Fruit fly (Drosophila melanogaster) whole organism, embryonic: ENCODE measurements around the gene Nup98-96.
A peak's percentile ranks its signal among the peaks of the same experiment; 100 is the strongest.

Experiments used
- Atf6 ChIP-seq: fragments of 200-800 bp; sonication (Bioruptor generic); IDR thresholded peaks from 2 replicates; pipeline ENCODE4 v1.3.6; 2022; ENCODE audit warnings: missing biosample characterization, missing genetic modification characterization
- CG10267 ChIP-seq: fragments of 200-800 bp; sonication (Bioruptor generic); optimal IDR thresholded peaks from 2 replicates; lab custom pipeline; 2018; ENCODE audit warnings: missing biosample characterization, mild to moderate bottlenecking, missing genetic modification characterization, moderate library complexity
- CG10366 ChIP-seq: fragments of 200-800 bp; sonication (Bioruptor generic); IDR thresholded peaks from 2 replicates; pipeline ENCODE4 v1.3.6; 2022; ENCODE audit warnings: missing biosample characterization, missing genetic modification characterization
- CG11695 ChIP-seq: fragments of 200-800 bp; sonication (Bioruptor generic); IDR thresholded peaks from 3 replicates; pipeline ENCODE4 v1.3.6; 2022; ENCODE audit warnings: missing biosample characterization, missing genetic modification characterization
- CG11696 ChIP-seq: fragments of 200-800 bp; sonication (Bioruptor generic); IDR thresholded peaks from 2 replicates; pipeline ENCODE4 v1.3.6; 2022; ENCODE audit warnings: missing biosample characterization, missing genetic modification characterization
- CG12155 ChIP-seq: fragments of 200-800 bp; sonication (Bioruptor generic); optimal IDR thresholded peaks from 3 replicates; lab custom pipeline; 2016; ENCODE audit warnings: missing biosample characterization, missing genetic modification characterization
- CG17359 ChIP-seq: fragments of 200-800 bp; sonication (Bioruptor generic); optimal IDR thresholded peaks from 3 replicates; lab custom pipeline; 2018; ENCODE audit warnings: missing biosample characterization, mild to moderate bottlenecking, missing genetic modification characterization, moderate library complexity
- CG17361 ChIP-seq: fragments of 200-800 bp; sonication (Bioruptor generic); IDR thresholded peaks from 3 replicates; pipeline ENCODE4 v1.3.6; 2022; ENCODE audit warnings: missing biosample characterization, missing genetic modification characterization
- CG17612 ChIP-seq: fragments of 200-800 bp; sonication (Bioruptor generic); IDR thresholded peaks from 2 replicates; pipeline ENCODE4 v1.3.6; 2022; ENCODE audit warnings: missing biosample characterization, missing genetic modification characterization
- CG18476 ChIP-seq: fragments of 200-800 bp; sonication (Bioruptor generic); optimal IDR thresholded peaks from 2 replicates; lab custom pipeline; 2016; ENCODE audit warnings: missing biosample characterization, mild to moderate bottlenecking, missing genetic modification characterization
- CG2120 ChIP-seq: fragments of 200-800 bp; sonication (Bioruptor generic); optimal IDR thresholded peaks from 3 replicates; lab custom pipeline; 2016; ENCODE audit warnings: missing biosample characterization, missing genetic modification characterization
- CG2202 ChIP-seq: fragments of 200-800 bp; sonication (Bioruptor generic); optimal IDR thresholded peaks from 2 replicates; lab custom pipeline; 2018; ENCODE audit warnings: missing biosample characterization, mild to moderate bottlenecking, missing genetic modification characterization
- CG2678 ChIP-seq: fragments of 200-800 bp; sonication (Bioruptor generic); optimal IDR thresholded peaks from 3 replicates; lab custom pipeline; 2019; ENCODE audit warnings: missing biosample characterization, mild to moderate bottlenecking, missing genetic modification characterization, moderate library complexity
- CG3281 ChIP-seq: fragments of 200-800 bp; sonication (Bioruptor generic); optimal IDR thresholded peaks from 3 replicates; lab custom pipeline; 2017; ENCODE audit warnings: missing biosample characterization, mild to moderate bottlenecking, missing genetic modification characterization
- CG4282 ChIP-seq: fragments of 200-800 bp; sonication (Bioruptor generic); optimal IDR thresholded peaks from 2 replicates; lab custom pipeline; 2016; ENCODE audit warnings: missing biosample characterization, missing genetic modification characterization
- CG9932 ChIP-seq: fragments of 200-800 bp; sonication (Bioruptor generic); IDR thresholded peaks from 2 replicates; pipeline ENCODE4 v1.3.6; 2022; ENCODE audit warnings: missing biosample characterization, missing genetic modification characterization
- Dbx ChIP-seq: fragments of 200-800 bp; sonication (Bioruptor generic); IDR thresholded peaks from 3 replicates; pipeline ENCODE4 v1.3.6; 2022; ENCODE audit warnings: missing biosample characterization, missing genetic modification characterization
- Drgx ChIP-seq: fragments of 200-800 bp; sonication (Bioruptor generic); IDR thresholded peaks from 2 replicates; pipeline ENCODE4 v1.3.6; 2022; ENCODE audit warnings: missing biosample characterization, missing genetic modification characterization
- HLH3B ChIP-seq: fragments of 200-800 bp; sonication (Bioruptor generic); IDR thresholded peaks from 2 replicates; pipeline ENCODE4 v1.3.6; 2022; ENCODE audit warnings: missing biosample characterization, missing genetic modification characterization
- NC2β ChIP-seq: fragments of 200-800 bp; sonication (Bioruptor generic); optimal IDR thresholded peaks from 2 replicates; lab custom pipeline; 2016; ENCODE audit warnings: missing biosample characterization, missing genetic modification characterization
- Oli ChIP-seq: fragments of 200-800 bp; sonication (Bioruptor generic); optimal IDR thresholded peaks from 2 replicates; lab custom pipeline; 2018; ENCODE audit warnings: missing biosample characterization, mild to moderate bottlenecking, missing genetic modification characterization, moderate library complexity
- Ptx1 ChIP-seq: fragments of 200-800 bp; sonication (Bioruptor generic); IDR thresholded peaks from 2 replicates; pipeline ENCODE4 v1.3.6; 2022; ENCODE audit warnings: missing biosample characterization, missing genetic modification characterization
- Sry-β ChIP-seq: fragments of 200-800 bp; sonication (Bioruptor generic); optimal IDR thresholded peaks from 2 replicates; lab custom pipeline; 2018; ENCODE audit warnings: missing biosample characterization, mild to moderate bottlenecking, missing genetic modification characterization, moderate library complexity
- chinmo ChIP-seq: fragments of 200-800 bp; sonication (Bioruptor generic); IDR thresholded peaks from 4 replicates; pipeline ENCODE4 v1.3.6; 2022; ENCODE audit warnings: missing biosample characterization, missing genetic modification characterization; ENCODE audit not compliant: partially characterized antibody
- chm ChIP-seq: fragments of 200-800 bp; sonication (Bioruptor generic); IDR thresholded peaks from 2 replicates; pipeline ENCODE4 v1.3.6; 2022; ENCODE audit warnings: missing biosample characterization, missing genetic modification characterization
- dati ChIP-seq: fragments of 200-800 bp; sonication (Bioruptor generic); IDR thresholded peaks from 2 replicates; pipeline ENCODE4 v1.3.6; 2022; ENCODE audit warnings: missing biosample characterization, missing genetic modification characterization
- grau ChIP-seq: fragments of 200-800 bp; optimal IDR thresholded peaks from 3 replicates; lab custom pipeline; 2019; ENCODE audit warnings: missing biosample characterization, mild to moderate bottlenecking, missing genetic modification characterization, moderate library complexity
- her ChIP-seq: fragments of 200-800 bp; sonication (Bioruptor generic); optimal IDR thresholded peaks from 2 replicates; lab custom pipeline; 2016; ENCODE audit warnings: missing biosample characterization, missing genetic modification characterization
- ken ChIP-seq: fragments of 200-800 bp; sonication (Bioruptor generic); IDR thresholded peaks from 3 replicates; pipeline ENCODE4 v1.3.6; 2022; ENCODE audit warnings: missing biosample characterization, missing genetic modification characterization
- lilli ChIP-seq: fragments of 200-800 bp; sonication (Bioruptor generic); optimal IDR thresholded peaks from 3 replicates; lab custom pipeline; 2016; ENCODE audit warnings: missing biosample characterization, missing genetic modification characterization
- lmd ChIP-seq: fragments of 200-800 bp; sonication (Bioruptor generic); IDR thresholded peaks from 2 replicates; pipeline ENCODE4 v1.3.6; 2022; ENCODE audit warnings: missing biosample characterization, missing genetic modification characterization
- nom ChIP-seq: fragments of 200-800 bp; sonication (Bioruptor generic); optimal IDR thresholded peaks from 2 replicates; lab custom pipeline; 2017; ENCODE audit warnings: missing biosample characterization, missing genetic modification characterization, mild to moderate bottlenecking, moderate library complexity, missing genetic modification reagents
- oc ChIP-seq: fragments of 200-800 bp; sonication (Bioruptor generic); optimal IDR thresholded peaks from 2 replicates; lab custom pipeline; 2018; ENCODE audit warnings: missing biosample characterization, mild to moderate bottlenecking, missing genetic modification characterization, moderate library complexity
- pb ChIP-seq: fragments of 200-800 bp; sonication (Bioruptor generic); optimal IDR thresholded peaks from 3 replicates; lab custom pipeline; 2016; ENCODE audit warnings: missing biosample characterization, missing genetic modification characterization
- pzg ChIP-seq: fragments of 200-800 bp; sonication (Bioruptor generic); optimal IDR thresholded peaks from 3 replicates; lab custom pipeline; 2018; ENCODE audit warnings: missing biosample characterization, mild to moderate bottlenecking, missing genetic modification characterization, moderate library complexity
- row ChIP-seq: fragments of 200-800 bp; sonication (Bioruptor generic); IDR thresholded peaks from 3 replicates; pipeline ENCODE4 v1.3.6; 2022; ENCODE audit warnings: missing biosample characterization, missing genetic modification characterization
- sens ChIP-seq: fragments of 200-800 bp; sonication (Bioruptor generic); peaks from one replicate; lab custom pipeline; 2016; ENCODE audit warnings: missing biosample characterization, missing genetic modification characterization
- tio ChIP-seq: fragments of 200-800 bp; sonication (Bioruptor generic); optimal IDR thresholded peaks from 2 replicates; lab custom pipeline; 2017; ENCODE audit warnings: missing biosample characterization, missing genetic modification characterization, inconsistent platforms
- ttk ChIP-seq: fragments of 200-800 bp; sonication (Bioruptor generic); IDR thresholded peaks from 2 replicates; pipeline ENCODE4 v2.1.2; 2022; ENCODE audit warnings: missing biosample characterization, missing genetic modification characterization
- vvl ChIP-seq: fragments of 200-800 bp; sonication (Bioruptor generic); IDR thresholded peaks from 2 replicates; pipeline ENCODE4 v1.3.6; 2022; ENCODE audit warnings: missing biosample characterization, missing genetic modification characterization
- zfh1 ChIP-seq: fragments of 200-800 bp; sonication (Bioruptor generic); IDR thresholded peaks from 3 replicates; pipeline ENCODE4 v1.3.6; 2022; ENCODE audit warnings: missing biosample characterization, missing genetic modification characterization

Nup98-96 gene

DNA sequence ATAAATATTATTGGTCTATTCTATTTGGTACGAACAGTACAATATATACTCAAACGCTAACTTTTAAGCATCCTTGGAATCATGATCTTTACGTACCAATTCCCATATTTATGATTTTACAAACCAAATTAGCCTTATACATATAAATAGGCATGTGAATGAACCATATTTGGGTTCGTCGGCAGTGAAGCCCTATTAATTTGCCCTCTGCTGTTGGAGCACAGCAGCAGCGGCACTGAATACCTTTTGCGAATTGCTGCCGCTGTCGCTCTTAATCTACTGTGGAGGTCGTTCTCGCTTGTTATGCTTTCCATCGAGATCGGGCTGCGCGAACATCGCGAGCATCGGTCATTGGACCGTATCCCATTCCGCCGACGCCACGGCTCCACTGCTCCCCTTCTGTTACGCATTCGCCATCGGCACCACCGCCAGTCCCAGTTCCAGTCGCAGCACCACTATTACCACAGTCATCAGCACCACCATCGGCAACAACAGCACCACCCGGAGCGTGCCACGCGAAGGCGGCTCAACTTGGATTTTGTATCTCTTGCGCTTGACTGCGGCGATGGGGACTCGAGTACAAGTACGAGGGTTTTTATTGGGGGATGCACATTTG is 7.1 kb upstream of the Nup98-96 start (continued):
- peak; percentile 16; the same call in 1 of the 3 replicates for TF ChIP-seq Dbx (GFP tag; lab: Robert Waterston, UW)
- peak; percentile 79 for TF ChIP-seq CG11696 (GFP tag; lab: Robert Waterston, UW)
- TF ChIP-seq CG12155: no peak
- peak; percentile 69 for TF ChIP-seq nom (GFP tag; lab: Kevin White, UChicago)
- no peak for TF ChIP-seq CG2202 (tag; lab: Kevin White, UChicago)
- peak; percentile 29 for TF ChIP-seq CG2678 (tag; lab: Kevin White, UChicago)
- no peak for TF ChIP-seq CG4282 (GFP tag; lab: Kevin White, UChicago)
- peak; percentile 32; the same call in 1 of the 2 replicates for TF ChIP-seq Ptx1 (GFP tag; lab: Robert Waterston, UW)
- TF ChIP-seq CG18476: no peak
- peak; percentile 20 for TF ChIP-seq CG17359
- TF ChIP-seq CG10366: peak; percentile 15; the same call in 1 of the 2 replicates
- TF ChIP-seq chm (GFP tag; lab: Robert Waterston, UW): peak; percentile 54; the same call in 1 of the 2 replicates
- TF ChIP-seq vvl (GFP tag; lab: Robert Waterston, UW): peak; percentile 43; the same call in 1 of the 2 replicates
- 0 out of 3 replicates have a peak, but pooled peaks have one; percentile 4 for TF ChIP-seq ken (GFP tag; lab: Robert Waterston, UW)
- TF ChIP-seq lmd (GFP tag; lab: Robert Waterston, UW): peak; percentile 15; the same call in 1 of the 2 replicates
- TF ChIP-seq Atf6 (GFP tag; lab: Robert Waterston, UW): peak; percentile 61
- peak; percentile 27 for TF ChIP-seq grau (tag; lab: Kevin White, UChicago)
- no peak for TF ChIP-seq her (GFP tag; lab: Kevin White, UChicago)
- TF ChIP-seq pzg (GFP tag; lab: Kevin White, UChicago): no peak
- TF ChIP-seq CG2120 (GFP tag; lab: Kevin White, UChicago): peak; percentile 28
- no peak for TF ChIP-seq Sry-β (GFP tag; lab: Kevin White, UChicago)
- TF ChIP-seq sens (GFP tag; lab: Kevin White, UChicago): peak; percentile 65
- TF ChIP-seq chinmo (GFP tag; lab: Robert Waterston, UW): 0 out of 4 replicates have a peak, but pooled peaks have one; percentile 47
- TF ChIP-seq lilli: peak; percentile 14
- TF ChIP-seq NC2β: no peak
- peak; percentile 10 for TF ChIP-seq CG3281
- peak; percentile 8 for TF ChIP-seq tio
- no peak for TF ChIP-seq CG10267 (tag; lab: Kevin White, UChicago)
- TF ChIP-seq dati (GFP tag; lab: Robert Waterston, UW): 0 out of 2 replicates have a peak, but pooled peaks have one; percentile 25
- TF ChIP-seq CG11695 (GFP tag; lab: Robert Waterston, UW): peak; percentile 45; the same call in 1 of the 3 replicates
- TF ChIP-seq ttk: 0 out of 2 replicates have a peak, but pooled peaks have one; percentile 8
- TF ChIP-seq row (GFP tag; lab: Robert Waterston, UW): peak; percentile 34; the same call in 1 of the 3 replicates
- TF ChIP-seq Oli (tag; lab: Kevin White, UChicago): peak; percentile 21
- TF ChIP-seq CG17361 (GFP tag; lab: Robert Waterston, UW): peak; percentile 41; the same call in 1 of the 3 replicates
- TF ChIP-seq oc (tag; lab: Kevin White, UChicago): no peak
- TF ChIP-seq Drgx (GFP tag; lab: Robert Waterston, UW): no peak
- TF ChIP-seq pb (GFP tag; lab: Kevin White, UChicago): no peak
- 0 out of 3 replicates have a peak, but pooled peaks have one; percentile 13 for TF ChIP-seq zfh1
- TF ChIP-seq CG17612 (GFP tag; lab: Robert Waterston, UW): 0 out of 2 replicates have a peak, but pooled peaks have one; percentile 6
- peak; percentile 16; the same call in 1 of the 2 replicates for TF ChIP-seq HLH3B (GFP tag; lab: Robert Waterston, UW)
- peak; percentile 43; the same call in 1 of the 2 replicates for TF ChIP-seq CG9932 (GFP tag; lab: Robert Waterston, UW)
- TF ChIP-seq, all 482 proteins: peak for 64
